Fruit fly (Drosophila melanogaster): ENCODE measurements around the gene sordd1.

sordd1 gene

dm6 chrX:15835393-15835792 is 39.6 kb upstream of the sordd1 start, which contains the start of gene Chc (continued):
- peak; percentile 99 for TF ChIP-seq bbx (GFP tag; IDR thresholded peaks at IDR 0.05; ENCODE audit: partially characterized antibody)
- TF ChIP-seq ac (GFP tag; optimal IDR thresholded peaks at IDR 0.05): no peak
- no peak for TF ChIP-seq CG6683 (GFP tag; optimal IDR thresholded peaks at IDR 0.05)
- TF ChIP-seq slp2 (GFP tag; optimal IDR thresholded peaks at IDR 0.05): no peak
- no peak for TF ChIP-seq CG14667 (GFP tag; IDR thresholded peaks at IDR 0.05)
- no peak for TF ChIP-seq sima (GFP tag; optimal IDR thresholded peaks at IDR 0.05)
- no peak for TF ChIP-seq B-H1 (GFP tag; IDR thresholded peaks at IDR 0.05)
- TF ChIP-seq CG15269 (tag; optimal IDR thresholded peaks at IDR 0.05): no peak
- TF ChIP-seq disco-r (GFP tag; optimal IDR thresholded peaks at IDR 0.05): no peak
- no peak for TF ChIP-seq eve (GFP tag; optimal IDR thresholded peaks at IDR 0.05)
- no peak for TF ChIP-seq CG12744 (GFP tag; optimal IDR thresholded peaks at IDR 0.05)
- no peak for TF ChIP-seq CG30403 (GFP tag; optimal IDR thresholded peaks at IDR 0.05)
- TF ChIP-seq mam (GFP tag; optimal IDR thresholded peaks at IDR 0.05): peak; percentile 5
- no peak for TF ChIP-seq nau (GFP tag; optimal IDR thresholded peaks at IDR 0.05)
- no peak for TF ChIP-seq cas (GFP tag; IDR thresholded peaks at IDR 0.05)
- no peak for TF ChIP-seq CG13296 (GFP tag; optimal IDR thresholded peaks at IDR 0.05)
- peak; percentile 10; the same call in 1 of the 2 replicates for TF ChIP-seq sob (GFP tag; IDR thresholded peaks at IDR 0.05)
- TF ChIP-seq Dll (GFP tag; IDR thresholded peaks at IDR 0.05; ENCODE audit: partially characterized antibody): peak; percentile 94
- TF ChIP-seq CG15514 (GFP tag; optimal IDR thresholded peaks at IDR 0.05): peak; percentile 43
- no peak for TF ChIP-seq CG10959 (GFP tag; IDR thresholded peaks at IDR 0.05)
- TF ChIP-seq chn (GFP tag; optimal IDR thresholded peaks at IDR 0.05): no peak
- peak; percentile 29 for TF ChIP-seq CG8924 (tag; optimal IDR thresholded peaks at IDR 0.05)
- TF ChIP-seq CG18619 (GFP tag; optimal IDR thresholded peaks at IDR 0.05): no peak
- TF ChIP-seq CG8281 (tag; optimal IDR thresholded peaks at IDR 0.05): no peak
- no peak for TF ChIP-seq CG4730 (GFP tag; IDR thresholded peaks at IDR 0.05)
- TF ChIP-seq CG11504 (tag; optimal IDR thresholded peaks at IDR 0.05): no peak
- no peak for TF ChIP-seq CG18011 (GFP tag; optimal IDR thresholded peaks at IDR 0.05)
- TF ChIP-seq bab2 (GFP tag; optimal IDR thresholded peaks at IDR 0.05): no peak
- peak; percentile 43 for TF ChIP-seq Dp (GFP tag; optimal IDR thresholded peaks at IDR 0.05)
- no peak for TF ChIP-seq CG4707 (GFP tag; optimal IDR thresholded peaks at IDR 0.05)
- no peak for TF ChIP-seq CG13123 (GFP tag; optimal IDR thresholded peaks at IDR 0.05)
- no peak for TF ChIP-seq Lpt (GFP tag; optimal IDR thresholded peaks at IDR 0.05)
- no peak for TF ChIP-seq corto (GFP tag; optimal IDR thresholded peaks at IDR 0.05)
- TF ChIP-seq HLH4C (GFP tag; IDR thresholded peaks at IDR 0.05; ENCODE audit: partially characterized antibody): peak; percentile 98
- no peak for TF ChIP-seq CTCF (GFP tag; optimal IDR thresholded peaks at IDR 0.05)
- TF ChIP-seq Abd-B (GFP tag; optimal IDR thresholded peaks at IDR 0.05): no peak
- no peak for TF ChIP-seq seq (GFP tag; IDR thresholded peaks at IDR 0.05)
- TF ChIP-seq gfzf (GFP tag; optimal IDR thresholded peaks at IDR 0.05): peak; percentile 37
- no peak for TF ChIP-seq CG17359 (tag; optimal IDR thresholded peaks at IDR 0.05)
- TF ChIP-seq Nf-YC (tag; optimal IDR thresholded peaks at IDR 0.05): no peak
- TF ChIP-seq CG11456 (GFP tag; IDR thresholded peaks at IDR 0.05): no peak
- TF ChIP-seq PHDP (tag; optimal IDR thresholded peaks at IDR 0.05): no peak
- TF ChIP-seq p53 (GFP tag; optimal IDR thresholded peaks at IDR 0.05): no peak
- TF ChIP-seq CG3838 (GFP tag; optimal IDR thresholded peaks at IDR 0.05): no peak
- no peak for TF ChIP-seq unpg (GFP tag; optimal IDR thresholded peaks at IDR 0.05)
- no peak for TF ChIP-seq tll (GFP tag; optimal IDR thresholded peaks at IDR 0.05)
- no peak for TF ChIP-seq dmrt11E (tag; optimal IDR thresholded peaks at IDR 0.05)
- peak; percentile 19 for TF ChIP-seq D19A (tag; optimal IDR thresholded peaks at IDR 0.05)
- TF ChIP-seq aop (GFP tag; IDR thresholded peaks at IDR 0.05): no peak
- no peak for TF ChIP-seq ems (GFP tag; optimal IDR thresholded peaks at IDR 0.05)
- TF ChIP-seq Mad (GFP tag; optimal IDR thresholded peaks at IDR 0.05): no peak
- TF ChIP-seq CG7928 (GFP tag; optimal IDR thresholded peaks at IDR 0.05): no peak
